Fruit fly (Drosophila melanogaster): ENCODE results near the gene Lmx1a.

The Lmx1a gene

dm6 chr3L:12328781-12329282 is at the start of gene Lmx1a:
Gene Lmx1a, plus strand, starts transcription at chr3L:12329232.
- TF ChIP-seq fru (GFP tag; optimal IDR thresholded peaks at IDR 0.05) (no peak), dmrt93B (GFP tag; optimal IDR thresholded peaks at IDR 0.05) (no peak), CG9705 (GFP tag; optimal IDR thresholded peaks at IDR 0.05) (no peak), CrebA (GFP tag; optimal IDR thresholded peaks at IDR 0.05; ENCODE audit: borderline replicate concordance) (no peak), tai (GFP tag; optimal IDR thresholded peaks at IDR 0.05) (no peak), HLH106 (tag; optimal IDR thresholded peaks at IDR 0.05) (no peak), br (GFP tag; optimal IDR thresholded peaks at IDR 0.05) (no peak)

- no peak for TF ChIP-seq fru (GFP tag; optimal IDR thresholded peaks at IDR 0.05)
- TF ChIP-seq N (GFP tag; optimal IDR thresholded peaks at IDR 0.05): no peak
- TF ChIP-seq sage (GFP tag; optimal IDR thresholded peaks at IDR 0.05): no peak
- TF ChIP-seq CrebA (GFP tag; optimal IDR thresholded peaks at IDR 0.05; ENCODE audit: borderline replicate concordance): no peak
- TF ChIP-seq usp (GFP tag; optimal IDR thresholded peaks at IDR 0.05): no peak
- no peak for TF ChIP-seq jim (GFP tag; optimal IDR thresholded peaks at IDR 0.05)
- no peak for TF ChIP-seq pan (optimal IDR thresholded peaks at IDR 0.05)
- no peak for TF ChIP-seq Abd-B (GFP tag; optimal IDR thresholded peaks at IDR 0.05)
- TF ChIP-seq Hnf4 (GFP tag; optimal IDR thresholded peaks at IDR 0.05): no peak
- TF ChIP-seq Jra (GFP tag; optimal IDR thresholded peaks at IDR 0.05): no peak
- TF ChIP-seq h (GFP tag; optimal IDR thresholded peaks at IDR 0.05): no peak
- TF ChIP-seq br (GFP tag; optimal IDR thresholded peaks at IDR 0.05): no peak
- no peak for TF ChIP-seq GATAd (GFP tag; optimal IDR thresholded peaks at IDR 0.05)
- TF ChIP-seq brk (GFP tag; optimal IDR thresholded peaks at IDR 0.05): no peak
- no peak for TF ChIP-seq CG9705 (GFP tag; optimal IDR thresholded peaks at IDR 0.05)
Observed at dm6 chr3L:12287370-12287769, 41.7 kb upstream of the Lmx1a start.

dm6 chr3L:12289664-12290063 is 39.4 kb upstream of the Lmx1a start:
- TF ChIP-seq sage (GFP tag; optimal IDR thresholded peaks at IDR 0.05) (no peak), Hnf4 (GFP tag; optimal IDR thresholded peaks at IDR 0.05) (no peak), dsf (GFP tag; optimal IDR thresholded peaks at IDR 0.05; ENCODE audit: borderline replicate concordance) (no peak), lola (GFP tag; optimal IDR thresholded peaks at IDR 0.05) (no peak), Hr83 (GFP tag; optimal IDR thresholded peaks at IDR 0.05; ENCODE audit: poor library complexity, severe bottlenecking) (no peak), Jra (GFP tag; optimal IDR thresholded peaks at IDR 0.05) (no peak), Dif (GFP tag; optimal IDR thresholded peaks at IDR 0.05; ENCODE audit: partially characterized antibody) (no peak)

dm6 chr3L:12290556-12290955 is 38.5 kb upstream of the Lmx1a start:
- no peak for TF ChIP-seq HLH106 (tag; optimal IDR thresholded peaks at IDR 0.05)
- no peak for TF ChIP-seq Rel (GFP tag; optimal IDR thresholded peaks at IDR 0.05)
- TF ChIP-seq Rel (tag; optimal IDR thresholded peaks at IDR 0.05): no peak
- TF ChIP-seq Hnf4 (GFP tag; optimal IDR thresholded peaks at IDR 0.05): no peak
- no peak for TF ChIP-seq h (GFP tag; optimal IDR thresholded peaks at IDR 0.05)
- no peak for TF ChIP-seq Sp1 (GFP tag; optimal IDR thresholded peaks at IDR 0.05)
- no peak for TF ChIP-seq Jra (GFP tag; optimal IDR thresholded peaks at IDR 0.05)
- TF ChIP-seq Hr83 (GFP tag; optimal IDR thresholded peaks at IDR 0.05; ENCODE audit: poor library complexity, severe bottlenecking): no peak
- TF ChIP-seq dmrt93B (GFP tag; optimal IDR thresholded peaks at IDR 0.05): no peak
- no peak for TF ChIP-seq woc (GFP tag; optimal IDR thresholded peaks at IDR 0.05)
- no peak for TF ChIP-seq CrebA (GFP tag; optimal IDR thresholded peaks at IDR 0.05; ENCODE audit: borderline replicate concordance)
- no peak for TF ChIP-seq Dif (GFP tag; optimal IDR thresholded peaks at IDR 0.05; ENCODE audit: partially characterized antibody)

dm6 chr3L:12294602-12295001 is 34.4 kb upstream of the Lmx1a start:
- TF ChIP-seq Hr78 (GFP tag; optimal IDR thresholded peaks at IDR 0.05) (no peak), dmrt93B (GFP tag; optimal IDR thresholded peaks at IDR 0.05) (no peak), fru (GFP tag; optimal IDR thresholded peaks at IDR 0.05) (no peak), Vsx2 (GFP tag; optimal IDR thresholded peaks at IDR 0.05; ENCODE audit: partially characterized antibody) (no peak), N (GFP tag; optimal IDR thresholded peaks at IDR 0.05) (no peak), dsf (GFP tag; optimal IDR thresholded peaks at IDR 0.05; ENCODE audit: borderline replicate concordance) (no peak), brk (GFP tag; optimal IDR thresholded peaks at IDR 0.05) (no peak), usp (GFP tag; optimal IDR thresholded peaks at IDR 0.05) (no peak), Sp1 (GFP tag; optimal IDR thresholded peaks at IDR 0.05) (no peak), dl (GFP tag; optimal IDR thresholded peaks at IDR 0.05; ENCODE audit: insufficient read depth in 1 of 2, partially characterized antibody in 2 of 2) (no peak), sage (GFP tag; optimal IDR thresholded peaks at IDR 0.05) (no peak), Hnf4 (GFP tag; optimal IDR thresholded peaks at IDR 0.05) (no peak), OdsH (GFP tag; optimal IDR thresholded peaks at IDR 0.05) (no peak), CG9705 (GFP tag; optimal IDR thresholded peaks at IDR 0.05) (no peak)

Data from whole organism, wandering third instar larva.